Fruit fly (Drosophila melanogaster) whole organism, embryonic: ENCODE data around the gene Acn.

ENCODE experiments used
- Adf1 ChIP-seq: fragments of 200-800 bp; sonication (Bioruptor generic); IDR thresholded peaks from 2 replicates; pipeline ENCODE4 v1.3.6; 2022; ENCODE audit warnings: missing biosample characterization, missing genetic modification characterization
- Bteb2 ChIP-seq: fragments of 200-800 bp; sonication (Bioruptor generic); optimal IDR thresholded peaks from 2 replicates; lab custom pipeline; 2016; ENCODE audit warnings: missing biosample characterization, missing genetic modification characterization
- CG10959 ChIP-seq: fragments of 200-800 bp; sonication (Bioruptor generic); IDR thresholded peaks from 2 replicates; pipeline ENCODE4 v1.3.6; 2022; ENCODE audit warnings: missing biosample characterization, missing genetic modification characterization
- CG12391 ChIP-seq: fragments of 200-800 bp; sonication (Bioruptor generic); optimal IDR thresholded peaks from 3 replicates; lab custom pipeline; 2018; ENCODE audit warnings: missing biosample characterization, mild to moderate bottlenecking, missing genetic modification characterization, moderate library complexity
- CG12744 ChIP-seq: fragments of 200-800 bp; sonication (Bioruptor generic); optimal IDR thresholded peaks from 2 replicates; lab custom pipeline; 2016; ENCODE audit warnings: missing biosample characterization, missing genetic modification characterization
- CG13287 ChIP-seq: fragments of 200-800 bp; sonication (Bioruptor generic); IDR thresholded peaks from 2 replicates; pipeline ENCODE4 v1.3.6; 2022; ENCODE audit warnings: missing biosample characterization, missing genetic modification characterization; ENCODE audit not compliant: partially characterized antibody
- CG14667 ChIP-seq: fragments of 200-800 bp; sonication (Bioruptor generic); IDR thresholded peaks from 2 replicates; pipeline ENCODE4 v1.3.6; 2022; ENCODE audit warnings: missing biosample characterization, missing genetic modification characterization
- CG1529 ChIP-seq: fragments of 200-800 bp; sonication (Bioruptor generic); optimal IDR thresholded peaks from 3 replicates; lab custom pipeline; 2018; ENCODE audit warnings: missing biosample characterization, missing genetic modification characterization
- CG1602 ChIP-seq: fragments of 200-800 bp; sonication (Bioruptor generic); optimal IDR thresholded peaks from 3 replicates; lab custom pipeline; 2016; ENCODE audit warnings: missing biosample characterization, missing genetic modification characterization
- CG1603 ChIP-seq: fragments of 200-800 bp; sonication (Bioruptor generic); optimal IDR thresholded peaks from 2 replicates; lab custom pipeline; 2019; ENCODE audit warnings: missing biosample characterization, mild to moderate bottlenecking, missing genetic modification characterization, moderate library complexity
- CG2712 ChIP-seq: fragments of 200-800 bp; optimal IDR thresholded peaks from 3 replicates; lab custom pipeline; 2019; ENCODE audit warnings: missing biosample characterization, mild to moderate bottlenecking, missing genetic modification characterization, moderate library complexity
- CG31441 ChIP-seq: fragments of 200-800 bp; sonication (Bioruptor generic); IDR thresholded peaks from 2 replicates; pipeline ENCODE4 v1.3.6; 2022; ENCODE audit warnings: missing biosample characterization, missing genetic modification characterization
- CG3847 ChIP-seq: fragments of 200-800 bp; sonication (Bioruptor generic); IDR thresholded peaks from 2 replicates; pipeline ENCODE4 v1.3.6; 2022; ENCODE audit warnings: missing biosample characterization, missing genetic modification characterization
- CG4282 ChIP-seq: fragments of 200-800 bp; sonication (Bioruptor generic); optimal IDR thresholded peaks from 2 replicates; lab custom pipeline; 2016; ENCODE audit warnings: missing biosample characterization, missing genetic modification characterization
- CG4707 ChIP-seq: fragments of 200-800 bp; sonication (Bioruptor generic); optimal IDR thresholded peaks from 2 replicates; lab custom pipeline; 2018; ENCODE audit warnings: missing biosample characterization, mild to moderate bottlenecking, missing genetic modification characterization, moderate library complexity
- CG6813 ChIP-seq: fragments of 200-800 bp; sonication (Bioruptor generic); optimal IDR thresholded peaks from 2 replicates; lab custom pipeline; 2017; ENCODE audit warnings: missing biosample characterization, missing genetic modification characterization, mild to moderate bottlenecking, moderate library complexity, missing genetic modification reagents
- CTCF ChIP-seq: fragments of 200-800 bp; sonication (Bioruptor generic); optimal IDR thresholded peaks from 2 replicates; lab custom pipeline; 2017; ENCODE audit warnings: missing biosample characterization, mild to moderate bottlenecking, missing genetic modification characterization, moderate library complexity
- E2f1 ChIP-seq: fragments of 200-800 bp; sonication (Bioruptor generic); IDR thresholded peaks from 2 replicates; pipeline ENCODE4 v1.3.6; 2022; ENCODE audit warnings: missing biosample characterization, missing genetic modification characterization
- Gug ChIP-seq: fragments of 200-800 bp; sonication (Bioruptor generic); IDR thresholded peaks from 4 replicates; pipeline ENCODE4 v1.3.6; 2022; ENCODE audit warnings: missing biosample characterization, missing genetic modification characterization
- MTF-1 ChIP-seq: fragments of 200-800 bp; sonication (Bioruptor generic); optimal IDR thresholded peaks from 2 replicates; lab custom pipeline; 2018; ENCODE audit warnings: missing biosample characterization, mild to moderate bottlenecking, missing genetic modification characterization, borderline replicate concordance
- Mes4 ChIP-seq: fragments of 200-800 bp; sonication (Bioruptor generic); optimal IDR thresholded peaks from 2 replicates; lab custom pipeline; 2016; ENCODE audit warnings: missing biosample characterization, missing genetic modification characterization
- NC2β ChIP-seq: fragments of 200-800 bp; sonication (Bioruptor generic); optimal IDR thresholded peaks from 2 replicates; lab custom pipeline; 2016; ENCODE audit warnings: missing biosample characterization, missing genetic modification characterization
- Neu2 ChIP-seq: fragments of 200-800 bp; sonication (Bioruptor generic); optimal IDR thresholded peaks from 3 replicates; lab custom pipeline; 2016; ENCODE audit warnings: missing biosample characterization, missing genetic modification characterization, borderline replicate concordance
- TFAM ChIP-seq: fragments of 200-800 bp; sonication (Bioruptor generic); optimal IDR thresholded peaks from 2 replicates; lab custom pipeline; 2017; ENCODE audit warnings: missing biosample characterization, missing genetic modification characterization, inconsistent platforms
- Trl ChIP-seq, 3 experiments: fragments of >200 bp in 2 of 3; fragments of 200-800 bp in 1 of 3; sonication (Bioruptor generic) in 1 of 3; optimal IDR thresholded peaks; 2 replicates in 1 of 3; 3 replicates in 2 of 3; lab custom pipeline; 2016 to 2017; ENCODE audit warnings: missing biosample characterization in 1 of 3, missing genetic modification characterization in 1 of 3
- ac ChIP-seq: fragments of 200-800 bp; sonication (Bioruptor generic); optimal IDR thresholded peaks from 3 replicates; lab custom pipeline; 2017; ENCODE audit warnings: missing biosample characterization, mild to moderate bottlenecking, missing genetic modification characterization
- cg ChIP-seq: fragments of 200-800 bp; sonication (Bioruptor generic); optimal IDR thresholded peaks from 3 replicates; lab custom pipeline; 2019; ENCODE audit warnings: missing biosample characterization, mild to moderate bottlenecking, missing genetic modification characterization, moderate library complexity
- chinmo ChIP-seq: fragments of 200-800 bp; sonication (Bioruptor generic); IDR thresholded peaks from 4 replicates; pipeline ENCODE4 v1.3.6; 2022; ENCODE audit warnings: missing biosample characterization, missing genetic modification characterization; ENCODE audit not compliant: partially characterized antibody
- chm ChIP-seq: fragments of 200-800 bp; sonication (Bioruptor generic); IDR thresholded peaks from 2 replicates; pipeline ENCODE4 v1.3.6; 2022; ENCODE audit warnings: missing biosample characterization, missing genetic modification characterization
- chn ChIP-seq: fragments of 200-800 bp; sonication (Bioruptor generic); optimal IDR thresholded peaks from 2 replicates; lab custom pipeline; 2016; ENCODE audit warnings: missing biosample characterization, missing genetic modification characterization
- ewg ChIP-seq: fragments of 200-800 bp; sonication (Bioruptor generic); optimal IDR thresholded peaks from 3 replicates; lab custom pipeline; 2017; ENCODE audit warnings: mild to moderate bottlenecking, missing biosample characterization, missing genetic modification reagents, missing genetic modification characterization
- gcm ChIP-seq: fragments of 200-800 bp; sonication (Bioruptor generic); optimal IDR thresholded peaks from 2 replicates; lab custom pipeline; 2019; ENCODE audit warnings: missing biosample characterization, mild to moderate bottlenecking, missing genetic modification characterization, moderate library complexity
- grau ChIP-seq: fragments of 200-800 bp; optimal IDR thresholded peaks from 3 replicates; lab custom pipeline; 2019; ENCODE audit warnings: missing biosample characterization, mild to moderate bottlenecking, missing genetic modification characterization, moderate library complexity
- ind ChIP-seq: fragments of 200-800 bp; sonication (Bioruptor generic); optimal IDR thresholded peaks from 3 replicates; lab custom pipeline; 2016; ENCODE audit warnings: missing biosample characterization, missing genetic modification characterization
- insv ChIP-seq, 2 experiments: fragments of 200-800 bp; sonication (Bioruptor generic); optimal IDR thresholded peaks; 3 replicates each; lab custom pipeline; 2016 to 2018; ENCODE audit warnings: missing biosample characterization in 2 of 2, missing genetic modification characterization in 2 of 2
- mld ChIP-seq: fragments of 200-800 bp; sonication (Bioruptor generic); IDR thresholded peaks from 3 replicates; pipeline ENCODE4 v1.3.6; 2022; ENCODE audit warnings: missing biosample characterization, missing genetic modification characterization; ENCODE audit not compliant: partially characterized antibody
- oc ChIP-seq: fragments of 200-800 bp; sonication (Bioruptor generic); optimal IDR thresholded peaks from 2 replicates; lab custom pipeline; 2018; ENCODE audit warnings: missing biosample characterization, mild to moderate bottlenecking, missing genetic modification characterization, moderate library complexity
- p53 ChIP-seq: fragments of 200-800 bp; sonication (Bioruptor generic); optimal IDR thresholded peaks from 2 replicates; lab custom pipeline; 2016; ENCODE audit warnings: missing biosample characterization, missing genetic modification characterization
- pita ChIP-seq: fragments of 200-800 bp; sonication (Bioruptor generic); optimal IDR thresholded peaks from 2 replicates; lab custom pipeline; 2017; ENCODE audit warnings: missing biosample characterization, mild to moderate bottlenecking, missing genetic modification characterization
- pros ChIP-seq: fragments of 200-800 bp; sonication (Bioruptor generic); optimal IDR thresholded peaks from 3 replicates; lab custom pipeline; 2019; ENCODE audit warnings: missing biosample characterization, mild to moderate bottlenecking, missing genetic modification characterization, moderate library complexity
- psq ChIP-seq: fragments of 200-800 bp; sonication (Bioruptor generic); optimal IDR thresholded peaks from 2 replicates; lab custom pipeline; 2017; ENCODE audit warnings: missing biosample characterization, missing genetic modification characterization
- repo ChIP-seq: fragments of 200-800 bp; sonication (Bioruptor generic); optimal IDR thresholded peaks from 2 replicates; lab custom pipeline; 2016; ENCODE audit warnings: missing biosample characterization, missing genetic modification characterization
- run ChIP-seq: fragments of 200-800 bp; sonication (Bioruptor generic); optimal IDR thresholded peaks from 3 replicates; lab custom pipeline; 2018; ENCODE audit warnings: missing biosample characterization, mild to moderate bottlenecking, missing genetic modification characterization
- sd ChIP-seq: fragments of 200-800 bp; sonication (Bioruptor generic); optimal IDR thresholded peaks from 3 replicates; lab custom pipeline; 2018; ENCODE audit warnings: missing biosample characterization, mild to moderate bottlenecking, missing genetic modification characterization, moderate library complexity
- seq ChIP-seq: fragments of 200-800 bp; sonication (Bioruptor generic); IDR thresholded peaks from 2 replicates; pipeline ENCODE4 v1.3.6; 2022; ENCODE audit warnings: missing biosample characterization, missing genetic modification characterization
- sqz ChIP-seq: fragments of 200-800 bp; sonication (Bioruptor generic); optimal IDR thresholded peaks from 3 replicates; lab custom pipeline; 2018; ENCODE audit warnings: missing biosample characterization, mild to moderate bottlenecking, missing genetic modification characterization
- stwl ChIP-seq: fragments of 200-800 bp; sonication (Bioruptor generic); optimal IDR thresholded peaks from 3 replicates; lab custom pipeline; 2018; ENCODE audit warnings: missing biosample characterization, mild to moderate bottlenecking, missing genetic modification characterization, moderate library complexity
- tin ChIP-seq: fragments of 200-800 bp; sonication (Bioruptor generic); optimal IDR thresholded peaks from 3 replicates; lab custom pipeline; 2016; ENCODE audit warnings: missing biosample characterization, missing genetic modification characterization
- z ChIP-seq: fragments of 200-800 bp; sonication (Bioruptor generic); IDR thresholded peaks from 3 replicates; pipeline ENCODE4 v1.3.6; 2022; ENCODE audit warnings: missing biosample characterization, missing genetic modification characterization
- zen2 ChIP-seq: fragments of 200-800 bp; sonication (Bioruptor generic); IDR thresholded peaks from 3 replicates; pipeline ENCODE4 v1.3.6; 2022; ENCODE audit warnings: missing biosample characterization, missing genetic modification characterization; ENCODE audit not compliant: partially characterized antibody
- zfh1 ChIP-seq: fragments of 200-800 bp; sonication (Bioruptor generic); IDR thresholded peaks from 3 replicates; pipeline ENCODE4 v1.3.6; 2022; ENCODE audit warnings: missing biosample characterization, missing genetic modification characterization

Gene Acn

DNA sequence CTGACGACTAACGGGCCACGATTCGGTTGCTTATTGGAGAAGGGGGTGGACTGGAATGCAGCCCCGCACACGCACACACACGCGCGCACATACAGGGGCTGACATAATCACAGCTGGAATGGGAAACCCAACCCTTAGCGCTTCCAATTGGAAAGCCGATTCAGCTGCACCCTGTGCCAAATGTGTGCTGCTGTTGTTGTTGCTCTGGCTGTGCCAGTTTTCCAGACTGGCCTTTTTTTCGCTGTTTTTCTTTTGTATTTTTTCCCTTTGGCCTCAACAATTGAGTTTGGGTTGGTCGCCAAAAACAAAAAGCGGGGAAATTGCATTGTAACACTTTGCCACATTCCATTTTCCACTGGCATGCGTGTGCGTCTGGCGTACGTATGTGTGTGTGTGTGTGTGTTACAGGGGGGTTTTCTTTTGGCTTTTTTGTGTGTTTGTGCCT lies 38.2 kb downstream of the Acn start (continued):
- TF ChIP-seq ewg (GFP tag; lab: Kevin White, UChicago) (peak; percentile 51), psq (GFP tag; lab: Kevin White, UChicago) (no peak), ac (GFP tag; lab: Kevin White, UChicago) (no peak), CG12744 (GFP tag; lab: Kevin White, UChicago) (no peak), ind (GFP tag; lab: Kevin White, UChicago) (no peak), CG1529 (GFP tag; lab: Kevin White, UChicago) (no peak), cg (GFP tag; lab: Kevin White, UChicago) (peak; percentile 63), repo (GFP tag; lab: Kevin White, UChicago) (no peak), CG1603 (tag; lab: Kevin White, UChicago) (no peak), chinmo (no peak), Bteb2 (no peak), p53 (GFP tag; lab: Kevin White, UChicago) (no peak), CTCF (GFP tag; lab: Kevin White, UChicago) (no peak), run (no peak), grau (tag; lab: Kevin White, UChicago) (no peak), NC2β (GFP tag; lab: Kevin White, UChicago) (no peak), CG31441 (no peak), chn (GFP tag; lab: Kevin White, UChicago) (no peak), CG4707 (GFP tag; lab: Kevin White, UChicago) (no peak), Neu2 (no peak), insv (GFP tag; optimal IDR thresholded peaks at IDR 0.05; lab: Kevin White, UChicago) (peak; percentile 21 to 88), seq (GFP tag; lab: Robert Waterston, UW) (peak; percentile 47; the same call in 1 of the 2 replicates), tin (GFP tag; lab: Kevin White, UChicago) (no peak), E2f1 (GFP tag; lab: Robert Waterston, UW) (no peak), CG4282 (GFP tag; lab: Kevin White, UChicago) (no peak), CG10959 (GFP tag; lab: Robert Waterston, UW) (no peak), CG12391 (tag; lab: Kevin White, UChicago) (no peak), MTF-1 (GFP tag; lab: Kevin White, UChicago) (no peak), CG14667 (GFP tag; lab: Robert Waterston, UW) (no peak), zen2 (GFP tag; lab: Robert Waterston, UW) (no peak), z (GFP tag; lab: Robert Waterston, UW) (no peak), Adf1 (GFP tag; lab: Robert Waterston, UW) (peak; percentile 24; the same call in 1 of the 2 replicates), Gug (no peak), mld (GFP tag; lab: Robert Waterston, UW) (no peak), gcm (GFP tag; lab: Kevin White, UChicago) (no peak), oc (tag; lab: Kevin White, UChicago) (no peak), CG6813 (GFP tag; lab: Kevin White, UChicago) (no peak), chm (GFP tag; lab: Robert Waterston, UW) (no peak), sqz (peak; percentile 34), Trl (optimal IDR thresholded peaks at IDR 0.05; lab: Kevin White, UChicago) (no peak), Trl (GFP tag; optimal IDR thresholded peaks at IDR 0.05; lab: Kevin White, UChicago) (no peak), TFAM (no peak), pros (peak; percentile 1), CG1602 (GFP tag; lab: Kevin White, UChicago) (no peak), sd (tag; lab: Kevin White, UChicago) (no peak), CG2712 (tag; lab: Kevin White, UChicago) (no peak), pita (GFP tag; lab: Kevin White, UChicago) (no peak), CG3847 (GFP tag; lab: Robert Waterston, UW) (no peak), Mes4 (GFP tag; lab: Kevin White, UChicago) (no peak), stwl (tag; lab: Kevin White, UChicago) (no peak), CG13287 (GFP tag; lab: Robert Waterston, UW) (no peak), zfh1 (GFP tag; lab: Robert Waterston, UW) (no peak)
